Worm (Caenorhabditis elegans) whole organism, late embryonic: Measurements from ENCODE around the gene pmp-5.

Source experiments
- C08G9.2 ChIP-seq: sonication (generic microtip); optimal IDR thresholded peaks from 2 replicates; lab custom pipeline; 2016; ENCODE audit warnings: mild to moderate bottlenecking, missing genetic modification characterization, moderate library complexity, missing compliant biosample characterization
- F13H6.1 ChIP-seq: sonication (generic microtip); optimal IDR thresholded peaks from 2 replicates; lab custom pipeline; 2016; ENCODE audit warnings: missing genetic modification characterization, missing compliant biosample characterization
- K09A11.1 ChIP-seq: sonication (generic microtip); optimal IDR thresholded peaks from 2 replicates; lab custom pipeline; 2017; ENCODE audit warnings: antibody characterized with exemption, mild to moderate bottlenecking, missing genetic modification characterization, missing compliant biosample characterization; ENCODE audit not compliant: insufficient read depth
- T23F11.4 ChIP-seq: fragments of 200-800 bp; sonication (Bioruptor generic); optimal IDR thresholded peaks from 2 replicates; lab custom pipeline; 2018; ENCODE audit warnings: mild to moderate bottlenecking, missing genetic modification characterization, missing compliant biosample characterization
- Y22D7AL.16 ChIP-seq: sonication (generic microtip); optimal IDR thresholded peaks from 2 replicates; lab custom pipeline; 2016; ENCODE audit warnings: missing genetic modification characterization, missing compliant biosample characterization
- ama-1 ChIP-seq: fragments of 150-350 bp; optimal IDR thresholded peaks from 2 replicates; lab custom pipeline; 2014
- ceh-14 ChIP-seq: sonication (generic microtip); optimal IDR thresholded peaks from 2 replicates; lab custom pipeline; 2016; ENCODE audit warnings: missing genotype, missing genetic modification characterization, missing compliant biosample characterization
- ceh-18 ChIP-seq: sonication (generic microtip); optimal IDR thresholded peaks from 2 replicates; lab custom pipeline; 2016; ENCODE audit warnings: missing genetic modification characterization, missing compliant biosample characterization
- ceh-2 ChIP-seq: sonication (generic microtip); optimal IDR thresholded peaks from 2 replicates; lab custom pipeline; 2016; ENCODE audit warnings: missing genotype, missing genetic modification characterization, missing compliant biosample characterization
- ceh-22 ChIP-seq: sonication (generic microtip); optimal IDR thresholded peaks from 2 replicates; lab custom pipeline; 2017; ENCODE audit warnings: missing biosample characterization, missing genetic modification characterization
- ceh-30 ChIP-seq: fragments of 150-350 bp; optimal IDR thresholded peaks from 2 replicates; lab custom pipeline; 2014; ENCODE audit warnings: missing biosample characterization, missing genetic modification characterization
- ceh-34 ChIP-seq: sonication (generic microtip); optimal IDR thresholded peaks from 2 replicates; lab custom pipeline; 2016; ENCODE audit warnings: mild to moderate bottlenecking, missing genetic modification characterization, missing compliant biosample characterization
- ceh-9 ChIP-seq: sonication (generic microtip); optimal IDR thresholded peaks from 2 replicates; lab custom pipeline; 2016; ENCODE audit warnings: mild to moderate bottlenecking, missing genetic modification characterization, inconsistent platforms, missing compliant biosample characterization
- elt-2 ChIP-seq: sonication (generic microtip); optimal IDR thresholded peaks from 2 replicates; lab custom pipeline; 2016; ENCODE audit warnings: missing genetic modification reagents, missing genetic modification characterization, missing compliant biosample characterization
- elt-4 ChIP-seq: sonication (generic microtip); optimal IDR thresholded peaks from 2 replicates; lab custom pipeline; 2016; ENCODE audit warnings: missing genetic modification characterization, missing compliant biosample characterization
- ets-4 ChIP-seq: sonication (generic microtip); optimal IDR thresholded peaks from 2 replicates; lab custom pipeline; 2016; ENCODE audit warnings: missing genetic modification characterization, missing compliant biosample characterization
- eyg-1 ChIP-seq: sonication (generic microtip); optimal IDR thresholded peaks from 2 replicates; lab custom pipeline; 2016; ENCODE audit warnings: missing genotype, missing genetic modification characterization, missing compliant biosample characterization
- fkh-10 ChIP-seq: fragments of 150-350 bp; optimal IDR thresholded peaks from 2 replicates; lab custom pipeline; 2014; ENCODE audit warnings: missing biosample characterization, missing genetic modification reagents, missing genetic modification characterization
- hlh-30 ChIP-seq: sonication (generic microtip); optimal IDR thresholded peaks from 2 replicates; lab custom pipeline; 2017; ENCODE audit warnings: antibody characterized with exemption, missing genetic modification characterization, missing compliant biosample characterization; ENCODE audit not compliant: insufficient read depth
- hlh-6 ChIP-seq: sonication (generic microtip); optimal IDR thresholded peaks from 2 replicates; lab custom pipeline; 2016; ENCODE audit warnings: missing genotype, missing genetic modification characterization, missing compliant biosample characterization
- nfya-1 ChIP-seq: sonication (generic microtip); optimal IDR thresholded peaks from 2 replicates; lab custom pipeline; 2017; ENCODE audit warnings: missing genetic modification characterization, mild to moderate bottlenecking, missing compliant biosample characterization, antibody characterized with exemption, moderate library complexity
- npax-4 ChIP-seq: sonication (generic microtip); optimal IDR thresholded peaks from 2 replicates; lab custom pipeline; 2016; ENCODE audit warnings: missing genetic modification characterization, missing compliant biosample characterization
- pag-3 ChIP-seq: sonication (generic microtip); optimal IDR thresholded peaks from 2 replicates; lab custom pipeline; 2016; ENCODE audit warnings: missing compliant biosample characterization, missing genetic modification characterization, borderline replicate concordance
- pat-9 ChIP-seq: fragments of 200-800 bp; sonication (Bioruptor generic); optimal IDR thresholded peaks from 2 replicates; lab custom pipeline; 2018; ENCODE audit warnings: mild to moderate bottlenecking, missing genetic modification characterization, moderate library complexity, missing compliant biosample characterization
- pax-1 ChIP-seq: fragments of 150-350 bp; optimal IDR thresholded peaks from 2 replicates; lab custom pipeline; 2014; ENCODE audit warnings: missing biosample characterization, missing genetic modification characterization
- pha-4 ChIP-seq: fragments of 150-350 bp; optimal IDR thresholded peaks from 2 replicates; lab custom pipeline; 2018; ENCODE audit warnings: missing biosample characterization, missing genetic modification reagents, missing genetic modification characterization
- pqm-1 ChIP-seq: sonication (generic microtip); optimal IDR thresholded peaks from 2 replicates; lab custom pipeline; 2016; ENCODE audit warnings: missing genetic modification characterization, missing compliant biosample characterization
- tbx-7 ChIP-seq: sonication (generic microtip); optimal IDR thresholded peaks from 2 replicates; lab custom pipeline; 2016; ENCODE audit warnings: missing genotype, missing genetic modification characterization, missing compliant biosample characterization
- unc-3 ChIP-seq, 2 experiments: fragments of 200-800 bp in 1 of 2; sonication (Bioruptor generic) in 1 of 2; sonication (generic microtip) in 1 of 2; conservative IDR thresholded peaks in 1 of 2; optimal IDR thresholded peaks in 1 of 2; 2 replicates each; pipeline versions ENCODE4 v1.3.6 to Lab custom; 2016 to 2022; ENCODE audit warnings: missing compliant biosample characterization in 2 of 2, missing genetic modification characterization in 2 of 2, missing genetic modification reagents in 1 of 2
- unc-42 ChIP-seq: sonication (generic microtip); optimal IDR thresholded peaks from 2 replicates; lab custom pipeline; 2016; ENCODE audit warnings: missing genotype, missing genetic modification characterization, missing compliant biosample characterization
- unc-55 ChIP-seq: sonication (generic microtip); optimal IDR thresholded peaks from 2 replicates; lab custom pipeline; 2017; ENCODE audit warnings: missing biosample characterization, missing genetic modification reagents, missing genetic modification characterization
- unc-86 ChIP-seq: sonication (generic microtip); optimal IDR thresholded peaks from 2 replicates; lab custom pipeline; 2016; ENCODE audit warnings: missing genetic modification characterization, missing compliant biosample characterization
- ztf-16 ChIP-seq: sonication (generic microtip); optimal IDR thresholded peaks from 2 replicates; lab custom pipeline; 2017; ENCODE audit warnings: missing genetic modification characterization, missing compliant biosample characterization

pmp-5 gene

DNA sequence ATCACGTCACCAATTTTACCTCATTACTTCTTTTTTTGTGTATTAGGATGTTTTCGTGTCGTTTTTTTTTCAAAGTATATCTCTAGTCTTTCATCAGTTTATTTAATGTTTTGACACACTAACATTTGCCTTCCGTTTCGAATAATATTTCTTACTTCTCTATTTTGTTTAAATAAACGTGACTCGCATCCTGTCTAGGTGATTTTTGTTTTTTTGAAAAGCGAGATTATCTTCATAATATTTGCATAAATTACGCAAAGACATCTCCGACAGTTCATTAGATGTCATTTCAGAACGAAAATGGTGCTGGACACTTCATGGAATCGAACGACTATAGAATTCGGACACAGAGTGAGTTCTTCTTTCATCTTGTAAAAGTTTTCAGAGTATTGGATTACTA, 16.3 kb downstream of the pmp-5 start, which contains the start of gene T10H9.1:
T10H9.1 (plus strand) TSS at position 301 of the 400 bp plus-strand sequence.
- TF ChIP-seq hlh-6 (tag; lab: Kevin White, UChicago) (no peak), pat-9 (no peak), ceh-2 (tag; lab: Kevin White, UChicago) (no peak), ama-1 (lab: Kevin White, UChicago) (no peak), tbx-7 (tag; lab: Kevin White, UChicago) (no peak), nfya-1 (no peak), F13H6.1 (no peak), unc-55 (no peak), K09A11.1 (tag; lab: Kevin White, UChicago) (no peak), unc-86 (tag; lab: Kevin White, UChicago) (no peak), hlh-30 (tag; lab: Kevin White, UChicago) (no peak), unc-42 (tag; lab: Kevin White, UChicago) (no peak), T23F11.4 (GFP tag; lab: Kevin White, UChicago) (no peak), pqm-1 (tag; lab: Kevin White, UChicago) (no peak), pha-4 (no peak)

DNA sequence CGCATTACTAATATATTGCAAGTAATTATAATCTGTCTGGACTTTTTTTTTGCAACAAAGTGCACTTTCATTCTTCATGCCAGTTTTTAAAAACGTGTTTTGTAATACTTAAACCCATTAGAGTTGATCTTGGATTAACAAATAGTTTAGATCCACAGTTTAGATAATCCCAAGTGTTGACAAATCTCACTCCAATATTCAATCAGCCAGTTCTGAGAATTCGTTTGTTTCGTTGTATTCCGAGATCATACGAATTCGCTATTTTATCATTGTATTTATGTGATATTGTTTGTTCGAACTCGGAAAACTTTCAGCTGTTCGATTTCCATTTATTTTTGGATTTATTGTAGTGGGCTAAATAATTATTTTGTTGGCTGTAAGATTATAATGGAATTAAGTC, 19.8 kb downstream of the pmp-5 start:
- TF ChIP-seq npax-4 (tag; lab: Kevin White, UChicago): no peak
- no peak for TF ChIP-seq ceh-18 (tag; lab: Kevin White, UChicago)
- no peak for TF ChIP-seq hlh-30 (tag; lab: Kevin White, UChicago)
- no peak for TF ChIP-seq fkh-10 (GFP tag; lab: Kevin White, UChicago)

ce11 chrV:6632925-6633324, 32.7 kb downstream of the pmp-5 start, which contains the start of gene scd-2:
Gene scd-2 (plus strand): TSS chrV:6633225.
- TF ChIP-seq ceh-22 (tag; lab: Kevin White, UChicago): no peak

DNA sequence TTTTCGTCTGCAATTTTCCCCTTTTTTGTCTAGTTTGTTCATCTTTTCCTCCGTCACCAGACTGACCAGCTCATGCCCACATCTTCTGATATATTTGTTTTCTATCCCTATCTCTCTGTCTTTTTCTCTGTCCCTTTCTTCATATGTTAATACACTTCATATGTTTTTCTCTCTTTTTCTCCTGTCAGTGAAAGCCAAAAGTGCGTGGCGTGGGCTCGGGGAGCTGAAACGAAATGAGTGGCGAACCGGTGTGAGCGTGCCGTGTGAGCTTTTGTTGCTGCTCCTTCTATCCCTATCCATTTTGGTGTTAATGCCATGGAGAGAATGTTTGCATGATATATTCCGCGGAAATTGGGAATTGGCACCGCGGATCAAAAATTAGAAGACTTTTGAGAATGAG, 33.7 kb downstream of the pmp-5 start:
- no peak for TF ChIP-seq F13H6.1
- no peak for TF ChIP-seq unc-42 (tag; lab: Kevin White, UChicago)
- TF ChIP-seq hlh-30 (tag; lab: Kevin White, UChicago): no peak
- TF ChIP-seq ceh-34 (tag; lab: Kevin White, UChicago): no peak
- no peak for TF ChIP-seq elt-4 (tag; lab: Kevin White, UChicago)
- no peak for TF ChIP-seq eyg-1 (tag; lab: Kevin White, UChicago)
- TF ChIP-seq ceh-2 (tag; lab: Kevin White, UChicago): no peak
- TF ChIP-seq ceh-14 (tag; lab: Kevin White, UChicago): no peak
- no peak for TF ChIP-seq ceh-30
- no peak for TF ChIP-seq ceh-9 (tag; lab: Kevin White, UChicago)
- TF ChIP-seq ets-4 (tag; lab: Kevin White, UChicago): no peak
- TF ChIP-seq pag-3 (tag; lab: Kevin White, UChicago): no peak
- no peak for TF ChIP-seq ceh-18 (tag; lab: Kevin White, UChicago)
- no peak for TF ChIP-seq Y22D7AL.16 (tag; lab: Kevin White, UChicago)

DNA sequence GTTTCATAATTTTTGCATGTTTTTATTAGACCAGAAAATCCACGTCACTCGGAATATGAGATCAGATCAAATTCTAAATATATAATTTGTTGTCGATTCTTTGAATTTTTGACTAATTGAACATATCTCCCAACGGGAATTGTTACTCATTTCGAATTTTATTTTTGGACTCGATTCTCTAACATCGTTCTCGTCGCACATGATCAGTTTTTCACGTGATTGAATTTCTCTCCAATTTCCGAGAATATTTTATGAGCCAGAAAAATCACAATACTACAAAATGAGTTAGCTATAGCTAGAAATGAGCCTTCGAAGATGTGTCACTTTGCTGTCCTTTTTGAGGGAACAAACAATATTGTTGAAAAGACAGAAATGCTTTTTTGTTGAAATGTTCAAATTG, 34.8 kb downstream of the pmp-5 start:
- TF ChIP-seq ztf-16 (tag; lab: Kevin White, UChicago) (no peak), pax-1 (tag; lab: Kevin White, UChicago) (no peak), C08G9.2 (tag; lab: Kevin White, UChicago) (no peak), ceh-30 (no peak)
- TF ChIP-seq, all 69 proteins: peak for 0

- no peak for TF ChIP-seq unc-3 (GFP tag; conservative IDR thresholded peaks at IDR 0.05; lab: Robert Waterston, UW)
- no peak for TF ChIP-seq unc-3 (tag; optimal IDR thresholded peaks at IDR 0.05; lab: Kevin White, UChicago)
- TF ChIP-seq elt-2 (tag; lab: Kevin White, UChicago): peak; percentile 33
- TF ChIP-seq, all 69 proteins: peak for 1
These were observed 39.4 kb downstream of the pmp-5 start, which contains the start of gene ppt-1 for ce11 chrV:6626244-6626643. Gene ppt-1 (minus strand): TSS chrV:6626344.
